Fruit fly (Drosophila melanogaster) whole organism, pupa: ENCODE data around the gene mthl10.

Source experiments
- CG10348 ChIP-seq: fragments of 200-800 bp; sonication (Bioruptor generic); IDR thresholded peaks from 2 replicates; pipeline ENCODE4 v1.3.6; 2022; ENCODE audit warnings: missing biosample characterization, missing genetic modification characterization
- CG15710 ChIP-seq: fragments of 200-800 bp; sonication (Bioruptor generic); optimal IDR thresholded peaks from 2 replicates; lab custom pipeline; 2018; ENCODE audit warnings: missing biosample characterization, mild to moderate bottlenecking, missing genetic modification characterization, moderate library complexity
- CG17806 ChIP-seq: fragments of 200-800 bp; sonication (Bioruptor generic); optimal IDR thresholded peaks from 2 replicates; lab custom pipeline; 2018; ENCODE audit warnings: missing biosample characterization, mild to moderate bottlenecking, missing genetic modification characterization, moderate library complexity
- CG4496 ChIP-seq: fragments of 200-800 bp; sonication (Bioruptor generic); IDR thresholded peaks from 3 replicates; pipeline ENCODE4 v1.3.6; 2022; ENCODE audit warnings: missing biosample characterization, missing genetic modification characterization
- CG8159 ChIP-seq: fragments of 200-800 bp; sonication (Bioruptor generic); optimal IDR thresholded peaks from 3 replicates; lab custom pipeline; 2018; ENCODE audit warnings: missing biosample characterization, mild to moderate bottlenecking, missing genetic modification characterization, moderate library complexity
- CG8301 ChIP-seq: fragments of 200-800 bp; sonication (Bioruptor generic); optimal IDR thresholded peaks from 2 replicates; lab custom pipeline; 2018; ENCODE audit warnings: missing biosample characterization, mild to moderate bottlenecking, missing genetic modification characterization
- CG9948 ChIP-seq: fragments of 200-800 bp; sonication (Bioruptor generic); optimal IDR thresholded peaks from 2 replicates; lab custom pipeline; 2018; ENCODE audit warnings: missing biosample characterization, mild to moderate bottlenecking, missing genetic modification characterization, moderate library complexity
- D1 ChIP-seq: fragments of 200-800 bp; sonication (Bioruptor generic); optimal IDR thresholded peaks from 2 replicates; lab custom pipeline; 2018; ENCODE audit warnings: missing biosample characterization, mild to moderate bottlenecking, missing genetic modification characterization, moderate library complexity
- EcR ChIP-seq: fragments of 200-800 bp; sonication (Bioruptor generic); optimal IDR thresholded peaks from 3 replicates; lab custom pipeline; 2019; ENCODE audit warnings: missing biosample characterization, missing genetic modification characterization, mild to moderate bottlenecking, moderate library complexity, missing genetic modification reagents
- Ets98B ChIP-seq: fragments of 200-800 bp; sonication (Bioruptor generic); IDR thresholded peaks from 2 replicates; pipeline ENCODE4 v1.3.6; 2022; ENCODE audit warnings: missing biosample characterization, missing genetic modification characterization
- Pif1B ChIP-seq: fragments of 200-800 bp; sonication (Bioruptor generic); optimal IDR thresholded peaks from 3 replicates; lab custom pipeline; 2016; ENCODE audit warnings: missing biosample characterization, missing genetic modification characterization
- Snoo ChIP-seq: fragments of 200-800 bp; sonication (Bioruptor generic); optimal IDR thresholded peaks from 3 replicates; lab custom pipeline; 2017; ENCODE audit warnings: missing biosample characterization, mild to moderate bottlenecking, missing genetic modification characterization, inconsistent platforms
- fd96Ca ChIP-seq: fragments of 200-800 bp; sonication (Bioruptor generic); IDR thresholded peaks from 3 replicates; pipeline ENCODE4 v1.3.6; 2022; ENCODE audit warnings: missing biosample characterization, missing genetic modification characterization
- gl ChIP-seq: fragments of 200-800 bp; sonication (Bioruptor generic); optimal IDR thresholded peaks from 2 replicates; lab custom pipeline; 2018; ENCODE audit warnings: missing biosample characterization, mild to moderate bottlenecking, missing genetic modification characterization

DNA sequence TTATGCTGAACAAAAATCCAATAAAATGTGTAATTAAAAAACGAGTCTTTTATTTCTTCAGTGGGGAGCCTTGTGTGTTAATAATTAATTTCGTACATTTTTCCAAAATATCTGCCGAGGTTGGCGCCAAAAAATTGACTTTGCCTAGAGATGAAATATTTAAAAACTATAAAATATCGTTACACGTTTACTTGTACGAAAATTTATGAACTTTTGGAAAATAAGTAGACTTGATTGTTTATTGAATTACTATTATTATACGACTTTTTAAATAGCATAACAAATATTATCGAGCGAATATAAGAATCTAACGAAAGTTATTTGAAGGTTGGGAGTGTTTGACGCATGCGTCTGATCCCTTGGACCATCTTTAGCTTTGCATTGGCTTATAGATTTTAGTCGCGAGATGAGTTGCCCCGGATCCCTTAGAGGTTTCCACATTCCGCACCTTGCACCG lies 13.3 kb upstream of the mthl10 start, which contains the start of gene CG1231:
- TF ChIP-seq Ets98B (no peak), CG9948 (tag; lab: Kevin White, UChicago) (no peak), Snoo (tag; lab: Kevin White, UChicago) (no peak), gl (tag; lab: Kevin White, UChicago) (no peak), D1 (tag; lab: Kevin White, UChicago) (no peak), CG17806 (tag; lab: Kevin White, UChicago) (no peak), Pif1B (GFP tag; lab: Kevin White, UChicago) (no peak), EcR (GFP tag; lab: Kevin White, UChicago) (no peak), CG4496 (GFP tag; lab: Robert Waterston, UW) (no peak), CG15710 (tag; lab: Kevin White, UChicago) (no peak), CG8159 (tag; lab: Kevin White, UChicago) (no peak), CG10348 (GFP tag; lab: Robert Waterston, UW) (no peak), fd96Ca (GFP tag; lab: Robert Waterston, UW) (no peak), CG8301 (no peak)
